Worm (Caenorhabditis elegans) whole organism, mixed stage, embryonic: ENCODE results near the gene casy-1.

Source experiments
- M03D4.4 ChIP-seq: sonication (generic microtip); optimal IDR thresholded peaks from 2 replicates; lab custom pipeline; 2017; ENCODE audit warnings: mild to moderate bottlenecking, missing genetic modification characterization, missing compliant biosample characterization
- bed-3 ChIP-seq: fragments of 200-800 bp; sonication (Bioruptor generic); optimal IDR thresholded peaks from 3 replicates; lab custom pipeline; 2018; ENCODE audit warnings: mild to moderate bottlenecking, missing genetic modification characterization, moderate library complexity, missing compliant biosample characterization
- blmp-1 ChIP-seq: fragments of 150-350 bp; optimal IDR thresholded peaks from 2 replicates; lab custom pipeline; 2014; ENCODE audit warnings: missing biosample characterization, missing genetic modification characterization
- ceh-39 ChIP-seq: fragments of 150-350 bp; optimal IDR thresholded peaks from 2 replicates; lab custom pipeline; 2014; ENCODE audit warnings: missing biosample characterization, missing genetic modification characterization
- ceh-83 ChIP-seq: fragments of 200-800 bp; sonication (Bioruptor generic); optimal IDR thresholded peaks from 2 replicates; lab custom pipeline; 2018; ENCODE audit warnings: mild to moderate bottlenecking, missing genetic modification characterization, missing compliant biosample characterization
- cnd-1 ChIP-seq: fragments of 200-800 bp; sonication (Bioruptor generic); optimal IDR thresholded peaks from 2 replicates; lab custom pipeline; 2018; ENCODE audit warnings: mild to moderate bottlenecking, missing genetic modification characterization, missing compliant biosample characterization
- drap-1 ChIP-seq: fragments of 200-800 bp; sonication (Bioruptor generic); optimal IDR thresholded peaks from 3 replicates; lab custom pipeline; 2018; ENCODE audit warnings: mild to moderate bottlenecking, missing genetic modification characterization, missing compliant biosample characterization
- elt-1 ChIP-seq: sonication (generic microtip); optimal IDR thresholded peaks from 2 replicates; lab custom pipeline; 2017; ENCODE audit warnings: missing genetic modification characterization, mild to moderate bottlenecking, missing compliant biosample characterization, antibody characterized with exemption, moderate library complexity, borderline replicate concordance; ENCODE audit not compliant: insufficient read depth
- flh-1 ChIP-seq: fragments of 200-800 bp; sonication (Bioruptor generic); optimal IDR thresholded peaks from 2 replicates; lab custom pipeline; 2018; ENCODE audit warnings: mild to moderate bottlenecking, missing genetic modification characterization, moderate library complexity, missing compliant biosample characterization
- ham-2 ChIP-seq: fragments of 200-800 bp; sonication (Bioruptor generic); optimal IDR thresholded peaks from 2 replicates; lab custom pipeline; 2018; ENCODE audit warnings: mild to moderate bottlenecking, missing genetic modification characterization, missing compliant biosample characterization
- hlh-1 ChIP-seq: fragments of 150-350 bp; optimal IDR thresholded peaks from 2 replicates; lab custom pipeline; 2014; ENCODE audit warnings: missing biosample characterization, missing genetic modification reagents, missing genetic modification characterization
- lin-13 ChIP-seq: fragments of 150-350 bp; optimal IDR thresholded peaks from 2 replicates; lab custom pipeline; 2014; ENCODE audit warnings: missing biosample characterization, missing genetic modification characterization
- lin-32 ChIP-seq: fragments of 200-800 bp; sonication (Bioruptor generic); optimal IDR thresholded peaks from 2 replicates; lab custom pipeline; 2018; ENCODE audit warnings: mild to moderate bottlenecking, missing genetic modification characterization, missing compliant biosample characterization
- mab-5 ChIP-seq: fragments of 150-350 bp; optimal IDR thresholded peaks from 2 replicates; lab custom pipeline; 2014; ENCODE audit warnings: missing biosample characterization, missing genetic modification characterization
- mep-1 ChIP-seq: fragments of 150-350 bp; optimal IDR thresholded peaks from 2 replicates; lab custom pipeline; 2017; ENCODE audit warnings: missing biosample characterization, missing genetic modification reagents, missing genetic modification characterization, inconsistent platforms
- mls-2 ChIP-seq: sonication (generic microtip); optimal IDR thresholded peaks from 2 replicates; lab custom pipeline; 2016; ENCODE audit warnings: mild to moderate bottlenecking, missing genetic modification characterization, moderate library complexity, missing compliant biosample characterization
- nhr-12 ChIP-seq: fragments of 150-350 bp; optimal IDR thresholded peaks from 2 replicates; lab custom pipeline; 2014; ENCODE audit warnings: missing biosample characterization, missing genetic modification characterization
- nhr-2 ChIP-seq: fragments of 150-350 bp; optimal IDR thresholded peaks from 2 replicates; lab custom pipeline; 2014; ENCODE audit warnings: missing biosample characterization, missing genetic modification characterization
- nhr-237 ChIP-seq: fragments of 150-350 bp; optimal IDR thresholded peaks from 2 replicates; lab custom pipeline; 2014; ENCODE audit warnings: missing biosample characterization, missing genetic modification characterization
- nhr-28 ChIP-seq: fragments of 150-350 bp; optimal IDR thresholded peaks from 2 replicates; lab custom pipeline; 2014; ENCODE audit warnings: missing biosample characterization, missing genetic modification characterization
- sem-2 ChIP-seq: fragments of 200-800 bp; sonication (Bioruptor generic); optimal IDR thresholded peaks from 2 replicates; lab custom pipeline; 2018; ENCODE audit warnings: mild to moderate bottlenecking, missing genetic modification characterization, missing compliant biosample characterization
- sptf-1 ChIP-seq: sonication (generic microtip); optimal IDR thresholded peaks from 2 replicates; lab custom pipeline; 2017; ENCODE audit warnings: mild to moderate bottlenecking, missing genetic modification characterization, moderate library complexity, missing compliant biosample characterization
- tbx-8 ChIP-seq: fragments of 200-800 bp; sonication (Bioruptor generic); optimal IDR thresholded peaks from 2 replicates; lab custom pipeline; 2018; ENCODE audit warnings: mild to moderate bottlenecking, missing genetic modification characterization, moderate library complexity, missing compliant biosample characterization
- unc-120 ChIP-seq: sonication (generic microtip); optimal IDR thresholded peaks from 2 replicates; lab custom pipeline; 2017; ENCODE audit warnings: missing genetic modification characterization, missing compliant biosample characterization; ENCODE audit not compliant: poor library complexity, severe bottlenecking
- unc-39 ChIP-seq: fragments of 150-350 bp; optimal IDR thresholded peaks from 2 replicates; lab custom pipeline; 2014; ENCODE audit warnings: missing biosample characterization, missing genetic modification characterization
- unc-62 ChIP-seq: fragments of 150-350 bp; optimal IDR thresholded peaks from 2 replicates; lab custom pipeline; 2014; ENCODE audit warnings: missing biosample characterization, missing genetic modification reagents, missing genetic modification characterization
- zip-8 ChIP-seq: fragments of 150-350 bp; optimal IDR thresholded peaks from 2 replicates; lab custom pipeline; 2014; ENCODE audit warnings: missing biosample characterization, missing genetic modification characterization

The casy-1 gene

ce11 chrII:5942593-5942992 lies 13.9 kb downstream of the casy-1 start, which contains the start of gene F28B12.1:
Gene F28B12.1 (plus strand): TSS chrII:5942927.
- TF ChIP-seq M03D4.4 (no peak), elt-1 (no peak), nhr-237 (tag; lab: Kevin White, UChicago) (no peak), zip-8 (tag; lab: Kevin White, UChicago) (no peak)
- TF ChIP-seq, all 35 proteins: peak for 0

DNA sequence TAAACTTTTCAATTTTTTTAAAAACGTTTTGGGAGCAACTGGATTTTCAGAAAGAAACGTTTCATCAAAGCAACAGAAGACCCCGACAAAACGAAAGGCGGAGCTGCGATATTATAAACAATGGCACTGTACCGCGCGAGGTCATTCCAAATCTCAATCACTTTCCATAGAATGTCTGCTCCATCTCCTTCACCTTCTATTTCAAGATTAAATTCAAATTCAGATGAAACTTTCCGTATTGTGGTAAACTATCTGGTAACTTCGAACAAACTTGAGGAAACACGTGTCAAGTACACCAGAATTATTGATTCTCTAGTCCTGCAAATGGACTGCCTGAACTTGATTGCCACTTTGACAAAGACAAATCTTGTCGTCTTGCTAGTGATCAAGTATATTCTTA lies 15.7 kb downstream of the casy-1 start, which contains the start of gene F28B12.6:
TSS of gene F28B12.6 (plus strand) at position 49 of the 400 bp plus-strand sequence.
- TF ChIP-seq lin-13 (tag; lab: Kevin White, UChicago) (no peak), blmp-1 (tag; lab: Kevin White, UChicago) (no peak), nhr-12 (tag; lab: Kevin White, UChicago) (no peak), ceh-83 (GFP tag; lab: Kevin White, UChicago) (no peak), ceh-39 (tag; lab: Kevin White, UChicago) (no peak), unc-62 (GFP tag; lab: Kevin White, UChicago) (no peak), ham-2 (GFP tag; lab: Kevin White, UChicago) (no peak), flh-1 (GFP tag; lab: Kevin White, UChicago) (no peak)

DNA sequence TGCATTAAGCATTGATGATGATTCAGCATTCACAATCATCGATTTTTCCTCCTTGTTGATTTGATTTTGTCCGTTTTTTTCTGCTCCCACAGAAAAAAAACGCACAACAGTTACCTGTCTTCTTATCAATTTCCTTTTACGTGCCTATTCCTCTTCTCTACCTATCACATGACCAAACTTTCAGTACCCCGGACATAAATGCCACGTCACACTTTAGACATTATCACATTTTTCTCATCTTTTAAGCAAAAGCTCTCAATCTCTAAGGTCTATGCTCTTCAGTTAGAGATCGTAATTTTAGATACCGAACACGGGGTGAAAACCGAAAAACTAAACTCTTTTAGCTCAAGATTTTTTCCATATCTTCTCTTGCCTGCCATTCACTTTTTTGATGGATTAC lies 20.5 kb downstream of the casy-1 start:
- no peak for TF ChIP-seq ceh-83 (GFP tag; lab: Kevin White, UChicago)
- no peak for TF ChIP-seq unc-39
- no peak for TF ChIP-seq M03D4.4
- no peak for TF ChIP-seq drap-1
- TF ChIP-seq mls-2 (tag; lab: Kevin White, UChicago), result no peak
- no peak for TF ChIP-seq ceh-39 (tag; lab: Kevin White, UChicago)
- TF ChIP-seq sem-2 (GFP tag; lab: Kevin White, UChicago), result no peak
- TF ChIP-seq nhr-12 (tag; lab: Kevin White, UChicago), result no peak
- no peak for TF ChIP-seq blmp-1 (tag; lab: Kevin White, UChicago)
- TF ChIP-seq ham-2 (GFP tag; lab: Kevin White, UChicago), result no peak
- TF ChIP-seq elt-1, result no peak
- no peak for TF ChIP-seq bed-3
- no peak for TF ChIP-seq mab-5 (tag; lab: Kevin White, UChicago)
- no peak for TF ChIP-seq mep-1
- no peak for TF ChIP-seq nhr-2 (tag; lab: Kevin White, UChicago)
- TF ChIP-seq tbx-8 (GFP tag; lab: Kevin White, UChicago), result no peak
- TF ChIP-seq nhr-28 (tag; lab: Kevin White, UChicago), result no peak

DNA sequence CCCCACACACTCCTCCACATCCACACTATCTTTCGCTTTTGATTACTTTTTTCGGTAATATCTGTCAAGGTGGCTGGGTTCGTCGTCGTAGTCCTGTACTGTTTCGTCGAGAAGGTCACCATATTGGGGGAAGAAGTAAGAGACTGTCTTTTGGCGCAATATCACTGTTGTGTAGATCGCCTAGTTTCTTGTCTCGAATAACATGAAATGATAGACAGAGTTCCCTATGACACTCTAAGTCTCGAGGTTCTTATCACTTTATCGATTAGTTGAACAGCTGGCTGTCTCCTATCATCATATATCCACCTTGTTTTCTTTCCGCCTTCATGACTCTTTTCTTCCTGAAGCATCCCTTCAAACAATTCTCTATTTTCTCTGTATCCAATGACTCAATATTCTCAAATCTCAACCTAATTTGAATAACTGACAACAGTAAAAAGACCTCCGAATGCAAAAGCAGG lies 22.5 kb downstream of the casy-1 start:
- peak; percentile 63 for TF ChIP-seq hlh-1 (tag; lab: Kevin White, UChicago)
- no peak for TF ChIP-seq unc-120 (tag; lab: Kevin White, UChicago)
- peak; percentile 70 for TF ChIP-seq unc-62 (GFP tag; lab: Kevin White, UChicago)
- TF ChIP-seq mab-5 (tag; lab: Kevin White, UChicago), result no peak
- TF ChIP-seq ham-2 (GFP tag; lab: Kevin White, UChicago), result no peak

DNA sequence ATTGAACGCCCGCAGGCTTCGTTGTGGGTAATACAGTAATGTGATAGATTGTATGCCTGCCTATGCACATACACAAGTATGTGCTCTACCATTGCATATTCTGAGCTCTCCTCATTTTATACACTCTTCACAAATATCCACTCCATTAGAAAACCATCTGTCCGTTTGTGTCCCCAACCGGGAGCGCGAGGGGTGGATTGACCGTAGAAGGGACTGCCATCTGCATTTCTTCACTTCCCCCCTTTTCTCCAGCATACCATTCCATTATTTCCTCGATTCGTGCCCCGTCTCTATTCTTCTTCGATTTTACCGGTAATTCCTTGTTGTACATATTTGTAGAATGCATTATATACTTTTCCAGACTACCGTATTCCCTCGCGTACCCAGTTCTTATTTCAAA lies 23.4 kb downstream of the casy-1 start:
- peak; percentile 72 for TF ChIP-seq cnd-1
- TF ChIP-seq hlh-1 (tag; lab: Kevin White, UChicago), result no peak
- peak; percentile 24 for TF ChIP-seq sptf-1 (tag; lab: Kevin White, UChicago)
- TF ChIP-seq lin-32, result peak; percentile 63
- peak; percentile 94 for TF ChIP-seq nhr-2 (tag; lab: Kevin White, UChicago)
- peak; percentile 27 for TF ChIP-seq mls-2 (tag; lab: Kevin White, UChicago)
- TF ChIP-seq unc-39, result no peak

DNA sequence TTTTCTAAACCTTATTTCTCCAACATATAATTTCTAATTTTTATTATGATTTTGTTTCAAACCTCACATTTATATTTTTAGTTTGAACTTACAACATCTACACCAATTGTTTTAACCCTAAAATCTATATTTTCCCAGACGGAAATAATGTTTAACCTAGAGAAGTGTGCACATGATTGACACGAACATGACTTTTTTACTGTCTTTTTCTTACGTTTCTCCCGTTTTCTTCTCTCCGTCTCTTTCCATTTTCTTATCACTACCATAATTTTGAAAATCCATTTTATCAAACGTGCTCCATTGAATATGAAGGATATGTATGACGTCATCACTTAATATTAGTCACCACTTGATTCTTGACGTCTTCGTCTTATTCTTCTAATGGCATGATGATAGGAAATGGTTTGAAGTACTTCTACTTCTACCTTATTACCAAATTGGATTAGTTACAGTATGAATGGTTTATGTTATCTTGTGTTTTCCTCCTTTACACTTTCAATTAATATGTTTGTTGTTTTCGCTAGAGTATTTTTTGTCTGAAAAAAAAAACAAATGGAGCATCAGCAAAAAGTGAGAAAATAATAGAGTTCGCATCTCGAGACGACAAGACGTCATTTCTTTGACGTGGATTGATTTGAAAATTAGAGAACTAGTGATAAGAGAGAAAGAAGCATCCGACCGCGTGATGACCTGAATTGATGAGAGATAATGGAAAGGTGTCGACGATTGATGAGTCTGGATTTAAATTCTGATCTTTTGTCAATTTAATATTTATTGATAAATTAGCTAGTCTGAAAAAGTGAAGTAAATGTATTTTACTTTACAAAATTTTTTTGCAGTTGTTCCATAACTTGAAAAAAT lies 24.3 kb downstream of the casy-1 start:
- TF ChIP-seq lin-32 (no peak), unc-62 (GFP tag; lab: Kevin White, UChicago) (peak; percentile 97), zip-8 (tag; lab: Kevin White, UChicago) (peak; percentile 79)
